Worm (Caenorhabditis elegans): Measurements from ENCODE around the gene ztf-22.

ztf-22 gene

DNA sequence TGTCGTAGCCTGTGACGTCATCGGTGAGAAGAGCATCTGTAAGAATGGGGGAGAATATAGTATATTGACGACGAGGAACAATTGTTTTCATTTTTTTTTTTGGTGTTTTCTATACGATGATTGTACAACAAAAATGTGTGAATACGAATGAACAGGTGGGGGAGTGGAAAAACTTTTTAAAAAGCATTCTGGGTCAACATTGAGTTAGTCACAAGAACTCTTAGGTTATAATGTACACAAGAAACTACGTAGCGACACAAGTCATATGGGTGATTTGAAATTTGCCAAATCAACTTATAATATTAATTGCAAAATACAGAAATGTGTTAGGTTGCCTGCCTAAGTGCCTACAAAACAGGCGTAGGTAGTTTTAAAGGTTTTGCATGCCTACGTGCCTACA lies 1.5 kb downstream of the ztf-22 start:
- TF ChIP-seq saeg-2 (GFP tag; IDR thresholded peaks at IDR 0.05): no peak
- no peak for TF ChIP-seq ceh-44 (GFP tag; IDR thresholded peaks at IDR 0.05)
- no peak for TF ChIP-seq lir-3 (tag; optimal IDR thresholded peaks at IDR 0.05)
- TF ChIP-seq nhr-25 (tag; optimal IDR thresholded peaks at IDR 0.05; ENCODE audit: borderline replicate concordance, insufficient read depth): no peak
- TF ChIP-seq vab-7 (GFP tag; IDR thresholded peaks at IDR 0.05): no peak
- TF ChIP-seq aly-2 (tag; optimal IDR thresholded peaks at IDR 0.05): no peak
- TF ChIP-seq rbr-2 (tag; optimal IDR thresholded peaks at IDR 0.05): no peak
- TF ChIP-seq dpl-1 (GFP tag; optimal IDR thresholded peaks at IDR 0.05): no peak
- no peak for TF ChIP-seq hif-1 (tag; optimal IDR thresholded peaks at IDR 0.05)

DNA sequence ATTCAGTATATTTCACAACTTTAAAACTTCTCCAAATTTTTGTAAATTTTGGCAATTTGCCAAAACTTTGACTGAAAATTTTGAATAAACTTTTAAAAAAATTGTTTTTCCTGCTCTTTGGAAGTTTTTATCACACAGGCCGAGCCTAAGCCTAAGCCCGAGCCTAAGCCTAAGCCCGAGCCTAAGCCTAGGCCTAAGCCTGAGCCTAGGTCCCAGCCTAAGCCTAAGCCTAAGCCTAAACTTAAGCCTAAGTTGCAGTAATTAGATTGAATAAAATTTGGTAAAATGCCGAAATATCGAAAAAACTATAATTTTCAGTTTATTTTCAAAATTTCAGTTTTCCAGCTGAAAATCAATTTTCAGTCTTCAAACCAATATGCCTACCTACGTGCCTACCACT lies 2.1 kb downstream of the ztf-22 start:
- TF ChIP-seq aha-1 (tag) (peak; percentile 87), ztf-11 (tag; optimal IDR thresholded peaks at IDR 0.05) (no peak)

DNA sequence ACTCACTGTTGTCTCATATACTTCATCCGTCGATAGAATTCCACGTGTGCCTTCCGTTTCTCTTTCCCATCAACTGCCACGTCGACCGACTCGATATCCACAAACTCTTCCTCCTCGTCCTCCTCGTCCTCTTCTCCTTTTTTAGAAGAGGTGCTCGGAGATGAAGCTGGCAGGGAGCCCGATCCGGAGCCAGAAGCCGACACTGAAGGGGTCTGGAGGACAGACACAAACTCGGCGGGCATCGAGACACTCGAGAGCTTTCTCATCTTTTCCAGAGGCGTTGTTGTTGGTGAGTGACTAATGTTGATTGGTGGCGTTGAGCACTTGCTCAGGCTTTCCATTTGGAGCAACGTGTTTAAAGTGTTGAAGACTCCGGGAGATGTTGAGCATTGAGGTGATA lies 3.1 kb downstream of the ztf-22 start:
- TF ChIP-seq F10B5.3 (tag; optimal IDR thresholded peaks at IDR 0.05) (no peak), madf-5 (GFP tag; IDR thresholded peaks at IDR 0.05) (0 out of 4 replicates have a peak, but pooled peaks of 1 of the 2 experiments have one; percentile 60), dpl-1 (GFP tag; optimal IDR thresholded peaks at IDR 0.05) (no peak), ceh-28 (tag; optimal IDR thresholded peaks at IDR 0.05) (no peak), set-16 (GFP tag; IDR thresholded peaks at IDR 0.05) (peak; percentile 80), saeg-2 (GFP tag; IDR thresholded peaks at IDR 0.05) (no peak), nhr-10 (tag; optimal IDR thresholded peaks at IDR 0.05) (no peak), lin-1 (GFP tag; IDR thresholded peaks at IDR 0.05) (no peak), snpc-4 (tag; optimal IDR thresholded peaks at IDR 0.05) (no peak)

DNA sequence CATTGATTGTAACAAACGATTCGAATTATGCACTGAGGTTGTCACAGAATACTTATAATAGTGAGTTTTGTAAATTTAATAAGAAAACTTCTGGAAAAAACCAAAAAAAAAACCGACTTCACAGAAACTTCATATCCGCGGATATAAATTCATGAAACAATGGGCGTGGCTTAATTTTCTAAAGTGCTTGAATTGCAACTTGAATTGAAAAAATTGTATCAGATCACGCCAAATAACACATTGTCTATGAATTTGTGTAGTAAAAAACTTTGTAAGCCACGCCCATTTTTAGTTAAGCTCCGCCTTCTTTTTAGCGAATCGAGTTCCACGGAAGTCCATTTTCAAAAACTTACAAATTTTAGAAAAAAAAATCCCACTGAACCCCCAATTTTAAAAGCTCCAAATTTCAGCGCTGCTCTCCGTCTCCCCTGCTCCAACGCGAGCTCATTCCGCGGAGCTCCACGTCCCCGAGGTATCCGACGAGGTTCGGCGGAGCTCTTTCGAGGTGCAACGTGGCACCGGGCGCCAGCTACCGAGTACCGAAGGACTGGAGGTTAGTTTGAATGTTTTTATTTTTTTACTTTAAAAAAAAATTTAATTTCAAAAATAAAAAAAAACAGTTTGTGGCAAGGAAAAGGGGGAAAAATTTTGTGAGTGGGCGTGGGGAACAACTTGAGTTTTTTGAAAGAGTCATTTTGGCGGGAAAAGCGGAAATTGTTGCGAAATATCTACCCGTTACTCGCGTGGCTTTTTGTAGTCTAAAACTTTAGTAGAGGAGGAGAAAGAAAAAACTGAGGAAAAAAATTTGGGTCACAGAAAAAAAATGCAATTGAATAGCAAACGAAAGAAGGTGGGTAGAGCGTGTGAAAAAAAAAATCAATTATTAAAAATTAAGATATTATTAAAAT lies 6.2 kb downstream of the ztf-22 start:
- TF ChIP-seq mdl-1 (tag; optimal IDR thresholded peaks at IDR 0.05): no peak
- TF ChIP-seq ztf-11 (tag; optimal IDR thresholded peaks at IDR 0.05): no peak
- TF ChIP-seq ceh-82 (tag; optimal IDR thresholded peaks at IDR 0.05): no peak
- no peak for TF ChIP-seq F44E2.7 (GFP tag; IDR thresholded peaks at IDR 0.05)
- no peak for TF ChIP-seq nhr-237 (tag; optimal IDR thresholded peaks at IDR 0.05)
- TF ChIP-seq madf-5 (GFP tag; IDR thresholded peaks at IDR 0.05): no peak
- no peak for TF ChIP-seq spr-1 (tag; optimal IDR thresholded peaks at IDR 0.05)
- peak; percentile 94 for TF ChIP-seq set-16 (GFP tag; IDR thresholded peaks at IDR 0.05)
- no peak for TF ChIP-seq dmd-9 (GFP tag; IDR thresholded peaks at IDR 0.05)
- peak; percentile 10 for TF ChIP-seq mes-2 (tag; optimal IDR thresholded peaks at IDR 0.05; ENCODE audit: poor library complexity, severe bottlenecking)
- TF ChIP-seq nhr-76 (tag; optimal IDR thresholded peaks at IDR 0.05): no peak
- no peak for TF ChIP-seq snpc-4 (tag; optimal IDR thresholded peaks at IDR 0.05)
- TF ChIP-seq daf-16 (GFP tag; optimal IDR thresholded peaks at IDR 0.05): no peak
- no peak for TF ChIP-seq daf-16 (tag; optimal IDR thresholded peaks at IDR 0.05)
- TF ChIP-seq mep-1 (tag; optimal IDR thresholded peaks at IDR 0.05): peak; percentile 8
- TF ChIP-seq lin-38 (GFP tag; IDR thresholded peaks at IDR 0.05): 0 out of 2 replicates have a peak, but pooled peaks have one; percentile 18
- no peak for TF ChIP-seq tra-1 (GFP tag; IDR thresholded peaks at IDR 0.05)
- TF ChIP-seq ceh-20 (GFP tag; IDR thresholded peaks at IDR 0.05): no peak
- TF ChIP-seq aha-1 (tag): no peak
- TF ChIP-seq php-3 (GFP tag; IDR thresholded peaks at IDR 0.05): 0 out of 2 replicates have a peak, but pooled peaks have one; percentile 52
- TF ChIP-seq unc-62 (GFP tag; optimal IDR thresholded peaks at IDR 0.05 in 1 of 2): peak in 1 of 2 experiments; percentile 86
- TF ChIP-seq unc-62 (tag; optimal IDR thresholded peaks at IDR 0.05): no peak
- peak; percentile 38; the same call in 1 of the 2 replicates for TF ChIP-seq pha-4 (GFP tag; IDR thresholded peaks at IDR 0.05)
- TF ChIP-seq pha-4 (tag; optimal IDR thresholded peaks at IDR 0.05): no peak
- no peak for TF ChIP-seq unc-39 (tag; optimal IDR thresholded peaks at IDR 0.05)
- TF ChIP-seq dpl-1 (GFP tag; optimal IDR thresholded peaks at IDR 0.05): peak; percentile 35
- TF ChIP-seq mdt-29 (GFP tag; IDR thresholded peaks at IDR 0.05): peak; percentile 51; the same call in 1 of the 2 replicates
- TF ChIP-seq zfp-2 (tag; optimal IDR thresholded peaks at IDR 0.05): no peak
- TF ChIP-seq rbr-2 (tag; optimal IDR thresholded peaks at IDR 0.05): no peak
- no peak for TF ChIP-seq mxl-2 (GFP tag; conservative IDR thresholded peaks at IDR 0.05)
- TF ChIP-seq duxl-1 (tag; optimal IDR thresholded peaks at IDR 0.05; ENCODE audit: poor library complexity): peak; percentile 30
- TF ChIP-seq hlh-30 (tag; optimal IDR thresholded peaks at IDR 0.05; ENCODE audit: insufficient read depth): peak; percentile 26

Measured in whole organism, L4 larva.